Worm (Caenorhabditis elegans): ENCODE results near the gene mcm-2.

mcm-2 gene

ce11 chrII:12052924-12053323 lies 46.5 kb upstream of the mcm-2 start (continued):
- TF ChIP-seq set-16 (GFP tag; IDR thresholded peaks at IDR 0.05) (0 out of 2 replicates have a peak, but pooled peaks have one; percentile 26), mxl-3 (GFP tag; optimal IDR thresholded peaks at IDR 0.05) (peak; percentile 41), gei-8 (GFP tag; optimal IDR thresholded peaks at IDR 0.05) (no peak), nhr-41 (GFP tag; IDR thresholded peaks at IDR 0.05) (no peak), hlh-30 (tag; optimal IDR thresholded peaks at IDR 0.05; ENCODE audit: insufficient read depth) (peak; percentile 83), dmd-8 (GFP tag; IDR thresholded peaks at IDR 0.05) (no peak), zfp-3 (GFP tag; conservative IDR thresholded peaks at IDR 0.05) (0 out of 2 replicates have a peak, but pooled peaks have one; percentile 41), unc-39 (tag; optimal IDR thresholded peaks at IDR 0.05) (no peak), aly-2 (tag; optimal IDR thresholded peaks at IDR 0.05) (no peak), lsy-2 (tag; optimal IDR thresholded peaks at IDR 0.05) (peak in 1 of 2 experiments; percentile 15)

- TF ChIP-seq nhr-25 (tag; optimal IDR thresholded peaks at IDR 0.05; ENCODE audit: borderline replicate concordance, insufficient read depth): no peak
- no peak for TF ChIP-seq ztf-7 (tag; optimal IDR thresholded peaks at IDR 0.05)
- no peak for TF ChIP-seq ctbp-1 (GFP tag; IDR thresholded peaks at IDR 0.05)
- no peak for TF ChIP-seq ceh-28 (tag; optimal IDR thresholded peaks at IDR 0.05)
- peak; percentile 27 for TF ChIP-seq mes-2 (tag; optimal IDR thresholded peaks at IDR 0.05; ENCODE audit: poor library complexity, severe bottlenecking)
- TF ChIP-seq nhr-76 (tag; optimal IDR thresholded peaks at IDR 0.05): no peak
- no peak for TF ChIP-seq D1046.2 (GFP tag; IDR thresholded peaks at IDR 0.05)
- no peak for TF ChIP-seq daf-12 (tag; optimal IDR thresholded peaks at IDR 0.05)
- TF ChIP-seq pha-4 (GFP tag; IDR thresholded peaks at IDR 0.05): 0 out of 2 replicates have a peak, but pooled peaks have one; percentile 5
- TF ChIP-seq pha-4 (tag; optimal IDR thresholded peaks at IDR 0.05): no peak
- TF ChIP-seq hif-1 (tag; optimal IDR thresholded peaks at IDR 0.05): peak in 1 of 2 experiments; percentile 94
- no peak for TF ChIP-seq ceh-82 (tag; optimal IDR thresholded peaks at IDR 0.05)
- TF ChIP-seq hlh-11 (tag; optimal IDR thresholded peaks at IDR 0.05): peak; percentile 44
- TF ChIP-seq aha-1 (tag): peak; percentile 97
- no peak for TF ChIP-seq T26A8.4 (GFP tag; IDR thresholded peaks at IDR 0.05)
- TF ChIP-seq unc-130 (GFP tag; optimal IDR thresholded peaks at IDR 0.05): no peak
- TF ChIP-seq mdt-29 (GFP tag; IDR thresholded peaks at IDR 0.05): peak; percentile 57; the same call in 1 of the 2 replicates
- TF ChIP-seq egl-27 (tag; optimal IDR thresholded peaks at IDR 0.05): no peak
- no peak for TF ChIP-seq daf-16 (GFP tag; optimal IDR thresholded peaks at IDR 0.05)
- peak; percentile 82 for TF ChIP-seq daf-16 (tag; optimal IDR thresholded peaks at IDR 0.05)
- TF ChIP-seq arid-1 (GFP tag; conservative IDR thresholded peaks at IDR 0.05): no peak
- no peak for TF ChIP-seq F49E8.2 (tag; optimal IDR thresholded peaks at IDR 0.05; ENCODE audit: borderline replicate concordance)
- TF ChIP-seq set-16 (GFP tag; IDR thresholded peaks at IDR 0.05): no peak
- TF ChIP-seq ZK546.5 (tag; optimal IDR thresholded peaks at IDR 0.05): no peak
- no peak for TF ChIP-seq F37D6.2 (tag; optimal IDR thresholded peaks at IDR 0.05)
- peak; percentile 66 for TF ChIP-seq dve-1 (tag; optimal IDR thresholded peaks at IDR 0.05; ENCODE audit: insufficient read depth)
- no peak for TF ChIP-seq lin-15B (tag; optimal IDR thresholded peaks at IDR 0.05)
- peak; percentile 41; the same call in 1 of the 2 replicates for TF ChIP-seq tra-1 (GFP tag; IDR thresholded peaks at IDR 0.05)
- no peak for TF ChIP-seq nhr-102 (tag; optimal IDR thresholded peaks at IDR 0.05)
- no peak for TF ChIP-seq fkh-10 (GFP tag; optimal IDR thresholded peaks at IDR 0.05)
- TF ChIP-seq dmd-6 (GFP tag; IDR thresholded peaks at IDR 0.05): peak; percentile 84
- peak; percentile 12 for TF ChIP-seq pqm-1 (tag; optimal IDR thresholded peaks at IDR 0.05)
- peak in 1 of 2 experiments; percentile 25 for TF ChIP-seq lsy-2 (tag; optimal IDR thresholded peaks at IDR 0.05)
- no peak for TF ChIP-seq lin-13 (GFP tag; optimal IDR thresholded peaks at IDR 0.05)
- no peak for TF ChIP-seq fos-1 (tag; optimal IDR thresholded peaks at IDR 0.05)
- TF ChIP-seq egl-43 (GFP tag; IDR thresholded peaks at IDR 0.05): no peak
- no peak for TF ChIP-seq nhr-237 (tag; optimal IDR thresholded peaks at IDR 0.05)
- TF ChIP-seq nhr-77 (tag; optimal IDR thresholded peaks at IDR 0.05): peak; percentile 33
- peak; percentile 64 for TF ChIP-seq hlh-30 (tag; optimal IDR thresholded peaks at IDR 0.05; ENCODE audit: insufficient read depth)
- no peak for TF ChIP-seq unc-39 (tag; optimal IDR thresholded peaks at IDR 0.05)
- no peak for TF ChIP-seq nhr-6 (tag; optimal IDR thresholded peaks at IDR 0.05)
- no peak for TF ChIP-seq ceh-62 (tag; optimal IDR thresholded peaks at IDR 0.05)
- peak; percentile 74 for TF ChIP-seq nhr-28 (tag; optimal IDR thresholded peaks at IDR 0.05)
- no peak for TF ChIP-seq ceh-20 (GFP tag; IDR thresholded peaks at IDR 0.05)
Measured at ce11 chrII:12052136-12052535, 45.7 kb upstream of the mcm-2 start.
